Worm (Caenorhabditis elegans): ENCODE measurements around the gene F58D2.2.

DNA sequence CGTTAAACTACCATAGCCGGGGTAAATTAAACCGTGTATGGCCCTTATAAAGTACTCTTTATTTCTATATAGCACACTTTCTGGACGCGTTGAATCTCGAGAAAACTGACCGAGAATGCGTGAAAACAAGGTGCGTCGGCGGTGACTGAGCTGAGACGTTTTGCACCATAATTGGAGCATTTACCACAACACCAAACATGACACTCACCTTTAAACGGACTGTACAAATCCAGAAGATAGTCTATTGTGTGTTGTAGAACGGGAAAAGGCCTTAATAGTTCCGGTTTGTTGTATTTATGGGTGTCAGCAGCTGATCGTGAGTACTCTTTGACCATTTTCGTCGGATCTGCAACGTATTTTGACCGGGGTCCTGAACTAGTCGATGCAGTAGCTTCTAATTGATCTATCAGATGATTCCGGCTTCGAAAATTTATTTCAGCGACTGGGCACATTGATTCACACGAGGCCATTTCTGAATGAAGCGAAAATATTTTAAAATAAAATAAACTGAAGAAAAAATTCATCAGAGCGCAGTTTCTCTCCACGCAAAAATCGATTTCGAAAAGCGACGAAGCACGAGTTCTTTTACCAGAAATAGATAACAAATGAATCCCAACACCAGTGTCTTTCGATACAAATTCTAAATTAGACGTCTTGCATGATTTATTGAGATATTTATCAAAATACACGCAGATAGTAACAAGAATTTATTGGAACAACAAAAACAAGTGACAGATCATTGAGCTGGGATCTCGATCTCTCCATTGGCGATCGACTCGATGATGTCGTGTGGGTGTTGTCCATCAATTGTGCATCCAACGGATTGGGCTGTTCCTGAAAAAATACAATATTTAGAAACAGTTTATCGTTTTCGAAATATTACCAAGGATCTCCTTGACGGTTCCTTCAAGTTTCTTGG, 49.6 kb downstream of the F58D2.2 start, which contains the start of gene tag-115:
- TF ChIP-seq lin-35 (GFP tag; optimal IDR thresholded peaks at IDR 0.05): peak in 1 of 3 experiments; percentile 79
- TF ChIP-seq mes-4 (tag; optimal IDR thresholded peaks at IDR 0.05): peak; percentile 49
- peak; percentile 65 for TF ChIP-seq repo-1 (tag; optimal IDR thresholded peaks at IDR 0.05)
- TF ChIP-seq zim-3 (tag; optimal IDR thresholded peaks at IDR 0.05): no peak
- peak; percentile 83 for TF ChIP-seq snpc-4 (GFP tag; optimal IDR thresholded peaks at IDR 0.05)
- TF ChIP-seq snpc-4 (tag; optimal IDR thresholded peaks at IDR 0.05): peak in 3 of 4 experiments; percentile 56 to 69 (median 64)

Data from whole organism, young adult.